Worm (Caenorhabditis elegans) whole organism, L2 larva: ENCODE data around the gene ssp-35.

Experiments
- C34F6.9 ChIP-seq: fragments of 150-350 bp; optimal IDR thresholded peaks from 2 replicates; lab custom pipeline; 2014; ENCODE audit warnings: missing biosample characterization, missing genetic modification characterization
- blmp-1 ChIP-seq: sonication (generic microtip); optimal IDR thresholded peaks from 2 replicates; lab custom pipeline; 2017; ENCODE audit warnings: missing genetic modification characterization, mild to moderate bottlenecking, missing compliant biosample characterization, antibody characterized with exemption, moderate library complexity; ENCODE audit not compliant: insufficient read depth
- egl-27 ChIP-seq: sonication (generic microtip); optimal IDR thresholded peaks from 3 replicates; lab custom pipeline; 2017; ENCODE audit warnings: missing biosample characterization, missing genetic modification reagents, missing genetic modification characterization
- gmeb-1 ChIP-seq: fragments of 150-350 bp; optimal IDR thresholded peaks from 2 replicates; lab custom pipeline; 2014; ENCODE audit warnings: missing biosample characterization, missing genetic modification characterization
- mdl-1 ChIP-seq, 2 experiments: fragments of 150-350 bp in 1 of 2; sonication (generic microtip) in 1 of 2; optimal IDR thresholded peaks; 2 replicates each; lab custom pipeline; 2017; ENCODE audit warnings: missing biosample characterization in 2 of 2, missing genetic modification characterization in 2 of 2
- nhr-10 ChIP-seq: sonication (generic microtip); optimal IDR thresholded peaks from 2 replicates; lab custom pipeline; 2017; ENCODE audit warnings: missing biosample characterization, missing genetic modification characterization
- nhr-21 ChIP-seq: fragments of 150-350 bp; optimal IDR thresholded peaks from 2 replicates; lab custom pipeline; 2014; ENCODE audit warnings: missing biosample characterization, missing genetic modification characterization
- nhr-237 ChIP-seq: fragments of 150-350 bp; optimal IDR thresholded peaks from 2 replicates; lab custom pipeline; 2014; ENCODE audit warnings: missing biosample characterization, missing genetic modification characterization
- nhr-25 ChIP-seq: fragments of 150-350 bp; sonication (generic microtip); optimal IDR thresholded peaks from 3 replicates; lab custom pipeline; 2014; ENCODE audit warnings: missing biosample characterization, missing genetic modification characterization
- sma-3 ChIP-seq: sonication (generic microtip); optimal IDR thresholded peaks from 2 replicates; lab custom pipeline; 2016; ENCODE audit warnings: missing genetic modification reagents, missing genetic modification characterization, missing compliant biosample characterization
- ztf-11 ChIP-seq: sonication (generic microtip); optimal IDR thresholded peaks from 2 replicates; lab custom pipeline; 2017; ENCODE audit warnings: missing biosample characterization, missing genetic modification characterization
- ztf-4 ChIP-seq: fragments of 150-350 bp; optimal IDR thresholded peaks from 2 replicates; lab custom pipeline; 2014; ENCODE audit warnings: missing biosample characterization, missing genetic modification characterization

DNA sequence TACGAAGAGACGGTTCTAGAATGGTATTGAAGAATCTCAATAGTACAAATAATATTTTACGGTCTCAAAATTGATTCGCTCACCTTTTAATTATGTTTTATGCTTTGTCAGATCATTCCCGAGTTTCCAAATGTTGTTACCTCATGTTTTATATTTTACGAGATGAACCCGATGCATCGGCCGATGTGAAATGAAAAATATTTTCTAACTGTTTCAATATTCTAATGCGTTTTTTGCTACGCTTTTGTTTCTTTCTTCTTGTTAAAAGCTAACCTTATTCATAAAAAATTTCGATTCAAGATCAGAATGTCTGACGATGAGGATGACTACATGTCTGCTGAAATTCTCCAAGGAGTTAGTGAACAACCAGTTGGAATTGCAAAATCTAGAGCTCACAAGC lies 12.6 kb downstream of the ssp-35 start, which contains the start of gene T04H1.5:
- TF ChIP-seq C34F6.9 (tag; lab: Kevin White, UChicago) (no peak), ztf-11 (tag; lab: Kevin White, UChicago) (no peak), gmeb-1 (tag; lab: Kevin White, UChicago) (no peak), blmp-1 (tag; lab: Kevin White, UChicago) (no peak), nhr-25 (tag; lab: Kevin White, UChicago) (no peak), sma-3 (GFP tag; lab: Kevin White, UChicago) (no peak), nhr-21 (tag; lab: Kevin White, UChicago) (no peak), nhr-237 (tag; lab: Kevin White, UChicago) (no peak), nhr-10 (tag; lab: Kevin White, UChicago) (no peak), mdl-1 (tag; optimal IDR thresholded peaks at IDR 0.05; lab: Kevin White, UChicago) (no peak), egl-27 (tag; lab: Kevin White, UChicago) (no peak), ztf-4 (no peak)
